Worm (Caenorhabditis elegans): ENCODE results near the gene Y45G5AM.7.

The Y45G5AM.7 gene

DNA sequence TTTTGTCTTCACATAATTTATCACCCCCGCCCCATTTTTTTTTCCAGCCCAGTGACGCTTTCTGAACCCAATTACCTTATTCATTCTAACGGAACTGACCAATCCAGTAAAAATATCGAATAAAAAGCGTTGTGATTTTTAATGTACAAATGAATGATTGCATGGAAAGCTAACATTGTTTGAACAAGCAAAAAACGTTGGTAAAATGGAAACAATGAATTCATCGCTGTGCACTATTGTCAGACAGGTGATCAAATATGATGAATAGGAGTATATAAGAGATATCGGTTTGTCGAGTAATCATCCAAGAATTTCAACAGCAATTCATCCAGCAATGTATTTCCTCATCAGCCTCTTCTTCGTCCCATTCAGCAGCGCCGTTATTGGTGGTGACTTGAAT, 40.4 kb downstream of the Y45G5AM.7 start, which contains the start of gene phat-4:
phat-4 (plus strand) TSS at position 301 of the 400 bp plus-strand sequence.
- no peak for TF ChIP-seq unc-62 (GFP tag; optimal IDR thresholded peaks at IDR 0.05)

DNA sequence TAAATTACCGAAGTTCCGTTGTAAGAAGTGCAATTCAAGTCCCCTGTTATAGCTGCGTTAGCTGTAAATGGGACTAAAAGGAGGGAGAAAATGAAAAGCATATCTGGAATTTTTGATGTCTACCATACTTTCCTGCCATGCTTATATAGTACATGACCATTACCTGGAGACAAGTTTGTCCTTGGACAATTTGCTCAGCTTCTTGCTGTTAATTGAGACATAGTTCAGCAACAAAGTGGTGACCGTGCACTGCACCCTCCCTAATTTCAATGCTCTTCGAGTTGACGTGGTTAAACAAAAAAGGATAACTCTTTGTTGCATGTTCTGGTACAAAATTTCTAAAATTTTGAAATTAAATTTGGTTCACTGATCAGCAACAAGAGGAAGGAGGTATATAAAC, 42.6 kb downstream of the Y45G5AM.7 start, which contains the start of gene T05B4.13:
T05B4.13 (minus strand) TSS at position 101 of the 400 bp plus-strand sequence.
- no peak for TF ChIP-seq unc-62 (GFP tag; optimal IDR thresholded peaks at IDR 0.05)

DNA sequence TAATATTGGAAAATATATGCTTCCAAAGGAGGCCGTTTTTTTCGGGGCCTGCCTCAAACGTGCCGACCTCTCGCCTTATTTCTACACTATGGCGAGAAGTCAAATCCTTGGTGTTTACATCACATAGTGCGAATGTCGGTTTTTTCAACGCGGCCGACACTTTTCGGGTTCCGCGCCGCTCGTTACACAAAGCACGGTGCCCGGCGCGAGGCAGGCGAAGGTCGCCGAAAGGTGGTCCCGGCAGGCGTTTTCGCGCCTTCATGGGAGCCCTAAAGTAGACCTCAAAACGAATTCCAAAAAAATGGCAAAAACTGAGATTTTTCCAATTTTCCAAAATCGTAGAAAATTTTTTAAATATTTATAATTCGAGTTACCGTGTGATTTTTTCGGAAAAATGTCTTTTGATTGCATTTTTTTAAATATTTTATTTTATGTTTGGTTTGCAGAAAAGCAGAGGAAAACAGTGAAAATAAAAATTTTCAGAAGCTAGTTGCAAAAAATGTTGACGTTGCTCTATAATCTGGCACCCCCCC, 44.4 kb downstream of the Y45G5AM.7 start, which contains the start of gene T05B4.12:
T05B4.12 (minus strand) TSS at position 483 of the 533 bp plus-strand sequence.
- no peak for TF ChIP-seq unc-62 (GFP tag; optimal IDR thresholded peaks at IDR 0.05)

DNA sequence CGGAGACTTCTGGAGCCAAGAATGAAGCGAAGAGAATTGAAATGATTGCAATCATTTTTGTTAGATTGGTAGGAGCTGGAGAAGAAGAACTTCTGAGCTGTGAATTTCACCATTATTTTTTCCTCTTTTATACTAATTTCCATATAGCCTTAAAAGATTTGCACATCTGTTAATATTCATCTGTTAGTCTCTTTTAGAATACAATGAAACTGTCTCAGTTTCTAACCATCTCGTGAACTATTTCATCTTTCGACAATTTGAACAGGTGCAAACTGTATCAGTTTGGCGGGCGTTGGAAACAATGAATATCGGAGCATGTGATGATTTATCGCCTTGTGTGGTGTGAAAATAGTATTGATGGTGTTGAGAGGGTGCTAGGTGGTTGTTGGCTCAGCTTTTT, 47.6 kb downstream of the Y45G5AM.7 start, which contains the start of gene phat-5:
phat-5 (minus strand) TSS at position 101 of the 400 bp plus-strand sequence.
- no peak for TF ChIP-seq unc-62 (GFP tag; optimal IDR thresholded peaks at IDR 0.05)

DNA sequence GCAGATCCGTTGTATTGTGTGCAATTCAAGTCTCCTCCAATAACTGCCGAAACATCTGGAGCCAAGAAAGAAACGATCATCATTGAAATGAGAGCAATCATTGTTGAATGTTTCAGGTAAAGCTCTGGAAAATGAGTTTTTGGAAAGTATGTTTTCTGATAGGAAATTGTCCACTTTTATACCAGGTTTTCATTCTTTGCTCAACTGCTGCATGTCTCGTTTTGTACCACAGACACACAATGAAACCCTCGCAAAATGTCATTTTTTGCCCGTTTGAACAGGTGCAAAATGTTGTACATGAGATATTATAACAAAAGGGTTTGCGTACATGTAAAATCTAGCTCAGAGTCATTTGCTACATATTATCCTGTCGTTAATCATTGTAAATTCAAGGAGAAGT, 49.4 kb downstream of the Y45G5AM.7 start, which contains the start of gene T05B4.10:
T05B4.10 (minus strand) TSS at position 101 of the 400 bp plus-strand sequence.
- no peak for TF ChIP-seq unc-62 (GFP tag; optimal IDR thresholded peaks at IDR 0.05)

DNA sequence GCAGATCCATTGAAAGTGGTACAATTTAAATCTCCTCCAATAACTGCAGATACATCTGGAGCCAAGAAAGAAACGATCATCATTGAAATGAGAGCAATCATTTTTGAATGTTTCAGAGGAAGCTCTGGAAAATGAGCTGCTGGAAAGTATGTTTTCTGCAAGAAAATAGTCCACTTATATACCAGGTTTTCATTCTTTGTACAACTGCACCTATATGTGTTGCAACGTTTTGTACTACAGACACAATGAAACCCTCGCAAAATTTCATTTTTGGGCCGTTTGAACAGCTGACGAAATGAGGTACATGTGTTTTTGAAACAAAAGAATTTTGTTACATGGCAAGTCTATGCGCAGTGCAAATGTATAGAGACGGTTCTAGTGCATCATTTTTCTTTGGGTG, 51.7 kb downstream of the Y45G5AM.7 start, which contains the start of gene T05B4.9:
T05B4.9 (minus strand) TSS at position 101 of the 400 bp plus-strand sequence.
- no peak for TF ChIP-seq unc-62 (GFP tag; optimal IDR thresholded peaks at IDR 0.05)

Data from whole organism, dauer.